Fruit fly (Drosophila melanogaster): ENCODE measurements around the gene mRpS6.

The mRpS6 gene

DNA sequence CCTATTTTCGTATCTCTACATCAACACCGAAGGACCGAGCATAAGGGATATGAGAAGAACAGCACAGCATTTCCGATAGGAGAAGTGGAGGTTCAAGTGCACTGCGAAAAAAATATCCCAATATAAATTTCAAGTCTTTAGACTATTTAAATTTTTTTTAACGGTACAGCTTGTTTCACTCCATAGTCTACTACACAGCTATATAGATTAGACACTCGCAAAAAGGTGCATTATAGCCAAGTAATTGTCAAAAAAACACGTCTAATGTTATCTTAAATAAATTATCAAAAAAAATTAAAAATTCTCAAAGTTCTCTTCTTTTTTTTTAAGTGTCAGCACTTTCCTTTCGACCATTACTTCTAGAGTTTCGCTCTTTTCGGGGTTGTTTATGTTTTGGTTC, 14.5 kb downstream of the mRpS6 start (continued):
- no peak for TF ChIP-seq tap (tag; optimal IDR thresholded peaks at IDR 0.05)
- TF ChIP-seq CG18599 (GFP tag; optimal IDR thresholded peaks at IDR 0.05): peak; percentile 86
- no peak for TF ChIP-seq CG7928 (GFP tag; optimal IDR thresholded peaks at IDR 0.05)
- TF ChIP-seq Ravus (GFP tag; IDR thresholded peaks at IDR 0.05): no peak; the same call in 1 of the 2 replicates
- TF ChIP-seq pum (GFP tag; optimal IDR thresholded peaks at IDR 0.05): no peak
- no peak for TF ChIP-seq lov (optimal IDR thresholded peaks at IDR 0.05)
- no peak for TF ChIP-seq lov (GFP tag; IDR thresholded peaks at IDR 0.05)
- TF ChIP-seq NC2α (GFP tag; optimal IDR thresholded peaks at IDR 0.05): no peak
- TF ChIP-seq hbn (GFP tag; IDR thresholded peaks at IDR 0.05; ENCODE audit: partially characterized antibody): no peak
- no peak for TF ChIP-seq CG14860 (GFP tag; IDR thresholded peaks at IDR 0.05; ENCODE audit: partially characterized antibody)
- no peak for TF ChIP-seq Atf3 (GFP tag; optimal IDR thresholded peaks at IDR 0.05)
- no peak; the same call in 2 of the 3 replicates for TF ChIP-seq zfh1 (GFP tag; IDR thresholded peaks at IDR 0.05)
- no peak for TF ChIP-seq CG1602 (GFP tag; optimal IDR thresholded peaks at IDR 0.05)
- TF ChIP-seq disco-r (GFP tag; optimal IDR thresholded peaks at IDR 0.05): no peak
- TF ChIP-seq Dek (tag; optimal IDR thresholded peaks at IDR 0.05): peak; percentile 11
- peak; percentile 78 for TF ChIP-seq dysf (GFP tag; IDR thresholded peaks at IDR 0.05)
- no peak for TF ChIP-seq hth (optimal IDR thresholded peaks at IDR 0.05)
- no peak for TF ChIP-seq Hr39 (optimal IDR thresholded peaks at IDR 0.05)
- no peak for TF ChIP-seq sima (GFP tag; optimal IDR thresholded peaks at IDR 0.05)
- no peak for TF ChIP-seq CG18476 (GFP tag; optimal IDR thresholded peaks at IDR 0.05)
- peak; percentile 68 for TF ChIP-seq PHDP (tag; optimal IDR thresholded peaks at IDR 0.05)
- peak; percentile 28; the same call in 1 of the 2 replicates for TF ChIP-seq CG32772 (GFP tag; IDR thresholded peaks at IDR 0.05)
- no peak for TF ChIP-seq ase (GFP tag; IDR thresholded peaks at IDR 0.05)
- no peak for TF ChIP-seq CG34224 (GFP tag; IDR thresholded peaks at IDR 0.05; ENCODE audit: partially characterized antibody)
- no peak for TF ChIP-seq CG30020 (tag; optimal IDR thresholded peaks at IDR 0.05)
- no peak for TF ChIP-seq maf-S (GFP tag; optimal IDR thresholded peaks at IDR 0.05)
- TF ChIP-seq vfl (GFP tag; optimal IDR thresholded peaks at IDR 0.05): no peak
- TF ChIP-seq seq (GFP tag; IDR thresholded peaks at IDR 0.05): peak; percentile 69
- peak; percentile 64 for TF ChIP-seq sob (GFP tag; IDR thresholded peaks at IDR 0.05)
- no peak for TF ChIP-seq BEAF-32 (GFP tag; optimal IDR thresholded peaks at IDR 0.05)
- no peak for TF ChIP-seq toy (GFP tag; IDR thresholded peaks at IDR 0.05)
- TF ChIP-seq wor (GFP tag; IDR thresholded peaks at IDR 0.05): no peak; the same call in 1 of the 2 replicates
- TF ChIP-seq amos (GFP tag; IDR thresholded peaks at IDR 0.05; ENCODE audit: partially characterized antibody): no peak
- peak; percentile 65 for TF ChIP-seq Xrp1 (GFP tag; IDR thresholded peaks at IDR 0.05)
- no peak for TF ChIP-seq trh (GFP tag; optimal IDR thresholded peaks at IDR 0.05)
- no peak for TF ChIP-seq CG7271 (tag; optimal IDR thresholded peaks at IDR 0.05)
- TF ChIP-seq fd102C (GFP tag; optimal IDR thresholded peaks at IDR 0.05): no peak
- TF ChIP-seq Dref (GFP tag; IDR thresholded peaks at IDR 0.05): no peak
- TF ChIP-seq pros (GFP tag; optimal IDR thresholded peaks at IDR 0.05): no peak
- TF ChIP-seq pnt (GFP tag; optimal IDR thresholded peaks at IDR 0.05): no peak
- TF ChIP-seq dpn (GFP tag; optimal IDR thresholded peaks at IDR 0.05): peak; percentile 10 to 46
- no peak for TF ChIP-seq sqz (GFP tag; optimal IDR thresholded peaks at IDR 0.05)
- TF ChIP-seq dimm (GFP tag; IDR thresholded peaks at IDR 0.05): no peak
- peak; percentile 21 for TF ChIP-seq gro (GFP tag; optimal IDR thresholded peaks at IDR 0.05)
- TF ChIP-seq CG13296 (GFP tag; optimal IDR thresholded peaks at IDR 0.05): peak; percentile 46
- TF ChIP-seq mam (GFP tag; optimal IDR thresholded peaks at IDR 0.05): peak; percentile 48
- peak; percentile 48 for TF ChIP-seq CG13775 (GFP tag; optimal IDR thresholded peaks at IDR 0.05)
- TF ChIP-seq Dad (GFP tag; optimal IDR thresholded peaks at IDR 0.05): no peak
- TF ChIP-seq CG8089 (GFP tag; optimal IDR thresholded peaks at IDR 0.05): no peak
- TF ChIP-seq Myb (GFP tag; optimal IDR thresholded peaks at IDR 0.05): no peak
- peak; percentile 60; the same call in 1 of the 3 replicates for TF ChIP-seq CG7357 (GFP tag; IDR thresholded peaks at IDR 0.05)
- TF ChIP-seq Nf-YB (GFP tag; optimal IDR thresholded peaks at IDR 0.05): peak; percentile 17
- peak; percentile 61 for TF ChIP-seq CG18262 (tag; optimal IDR thresholded peaks at IDR 0.05)
